Worm (Caenorhabditis elegans): Measurements from ENCODE around the gene rhr-2.

rhr-2 gene

DNA sequence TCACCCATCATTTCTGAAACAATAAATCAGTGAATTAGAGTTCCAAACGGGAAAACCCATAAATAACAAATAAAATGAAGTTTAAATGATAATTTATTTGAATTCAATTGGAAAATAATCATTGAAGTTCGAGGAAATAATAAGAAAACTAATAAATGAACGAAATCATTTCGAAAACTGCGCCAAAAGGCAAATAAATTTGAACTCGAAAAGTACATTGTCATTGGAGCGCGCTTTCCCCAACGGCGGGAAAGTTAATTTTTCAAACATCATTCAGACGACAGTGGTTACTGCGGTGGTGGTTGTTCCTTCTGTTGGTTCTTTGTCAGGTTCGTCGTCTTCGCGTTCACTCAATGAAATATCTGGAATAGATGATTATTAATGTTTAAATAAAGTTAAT is 3.5 kb upstream of the rhr-2 start, which contains the start of gene npp-22:
npp-22 (minus strand) TSS at position 13 of the 400 bp plus-strand sequence.
- TF ChIP-seq mls-2 (tag; optimal IDR thresholded peaks at IDR 0.05) (no peak), mep-1 (tag; optimal IDR thresholded peaks at IDR 0.05) (peak; percentile 58)

DNA sequence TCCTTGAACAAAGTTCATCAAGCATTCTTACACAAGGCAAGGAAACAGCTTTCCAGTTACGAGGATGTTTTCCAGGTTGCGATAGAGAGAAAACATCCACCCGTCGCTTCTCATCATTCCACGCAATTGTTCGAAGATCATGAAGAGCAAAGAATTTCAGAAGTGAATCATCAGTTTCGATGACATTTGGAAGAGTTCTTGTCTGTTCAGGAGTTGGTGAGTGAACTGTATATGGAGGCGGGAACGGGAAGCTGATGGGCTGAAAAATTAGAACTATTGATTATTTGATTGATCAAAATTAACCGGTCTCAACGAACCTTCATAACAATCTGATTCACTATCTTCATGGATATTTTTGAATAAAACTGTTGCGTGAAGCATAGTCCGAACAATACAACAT is 2.1 kb upstream of the rhr-2 start:
- TF ChIP-seq sem-2 (GFP tag; optimal IDR thresholded peaks at IDR 0.05), result no peak
- no peak for TF ChIP-seq unc-39 (tag; optimal IDR thresholded peaks at IDR 0.05)
- TF ChIP-seq elt-3 (tag; optimal IDR thresholded peaks at IDR 0.05), result no peak
- no peak for TF ChIP-seq ceh-39 (tag; optimal IDR thresholded peaks at IDR 0.05)
- TF ChIP-seq ceh-83 (GFP tag; optimal IDR thresholded peaks at IDR 0.05), result no peak
- TF ChIP-seq pha-4 (tag; optimal IDR thresholded peaks at IDR 0.05), result no peak
- no peak for TF ChIP-seq drap-1 (GFP tag; optimal IDR thresholded peaks at IDR 0.05)
- TF ChIP-seq ces-1 (GFP tag; optimal IDR thresholded peaks at IDR 0.05), result no peak
- no peak for TF ChIP-seq sptf-1 (tag; optimal IDR thresholded peaks at IDR 0.05)
- no peak for TF ChIP-seq ztf-11 (tag; optimal IDR thresholded peaks at IDR 0.05)
- TF ChIP-seq ham-2 (GFP tag; optimal IDR thresholded peaks at IDR 0.05), result no peak
- no peak for TF ChIP-seq lin-13 (tag; optimal IDR thresholded peaks at IDR 0.05)
- TF ChIP-seq nhr-12 (tag; optimal IDR thresholded peaks at IDR 0.05), result no peak
- no peak for TF ChIP-seq M03D4.4 (tag; optimal IDR thresholded peaks at IDR 0.05)
- TF ChIP-seq bed-3 (GFP tag; optimal IDR thresholded peaks at IDR 0.05), result no peak

ce11 chrV:11725971-11726370 is 4.0 kb downstream of the rhr-2 start, which contains the start of gene daf-11:
daf-11 (minus strand) TSS chrV:11726071.
- TF ChIP-seq nhr-76 (tag; optimal IDR thresholded peaks at IDR 0.05) (no peak), mls-2 (tag; optimal IDR thresholded peaks at IDR 0.05) (no peak), mep-1 (tag; optimal IDR thresholded peaks at IDR 0.05) (no peak), mab-5 (tag; optimal IDR thresholded peaks at IDR 0.05) (no peak), flh-1 (GFP tag; optimal IDR thresholded peaks at IDR 0.05) (no peak), pha-4 (tag; optimal IDR thresholded peaks at IDR 0.05) (no peak), zip-8 (tag; optimal IDR thresholded peaks at IDR 0.05) (no peak), ces-1 (GFP tag; optimal IDR thresholded peaks at IDR 0.05) (no peak), lsy-2 (tag; optimal IDR thresholded peaks at IDR 0.05) (no peak), bed-3 (GFP tag; optimal IDR thresholded peaks at IDR 0.05) (no peak)

- no peak for TF ChIP-seq drap-1 (GFP tag; optimal IDR thresholded peaks at IDR 0.05)
- TF ChIP-seq ham-2 (GFP tag; optimal IDR thresholded peaks at IDR 0.05), result no peak
- no peak for TF ChIP-seq bed-3 (GFP tag; optimal IDR thresholded peaks at IDR 0.05)
- TF ChIP-seq elt-3 (tag; optimal IDR thresholded peaks at IDR 0.05), result no peak
- TF ChIP-seq mep-1 (tag; optimal IDR thresholded peaks at IDR 0.05), result no peak
- no peak for TF ChIP-seq snpc-4 (tag; optimal IDR thresholded peaks at IDR 0.05)
- TF ChIP-seq lin-13 (tag; optimal IDR thresholded peaks at IDR 0.05), result no peak
- TF ChIP-seq nhr-28 (tag; optimal IDR thresholded peaks at IDR 0.05), result no peak
- no peak for TF ChIP-seq flh-1 (GFP tag; optimal IDR thresholded peaks at IDR 0.05)
- no peak for TF ChIP-seq sptf-1 (tag; optimal IDR thresholded peaks at IDR 0.05)
- no peak for TF ChIP-seq mab-5 (tag; optimal IDR thresholded peaks at IDR 0.05)
- TF ChIP-seq cnd-1 (tag; optimal IDR thresholded peaks at IDR 0.05), result no peak
Observed at ce11 chrV:11722858-11723257, 7.1 kb downstream of the rhr-2 start.

- TF ChIP-seq ceh-83 (GFP tag; optimal IDR thresholded peaks at IDR 0.05) (no peak), zip-8 (tag; optimal IDR thresholded peaks at IDR 0.05) (no peak), unc-62 (GFP tag; optimal IDR thresholded peaks at IDR 0.05) (no peak), sptf-1 (tag; optimal IDR thresholded peaks at IDR 0.05) (no peak), sem-2 (GFP tag; optimal IDR thresholded peaks at IDR 0.05) (no peak), nhr-12 (tag; optimal IDR thresholded peaks at IDR 0.05) (no peak)
Observed at ce11 chrV:11716930-11717329, 13.0 kb downstream of the rhr-2 start.

DNA sequence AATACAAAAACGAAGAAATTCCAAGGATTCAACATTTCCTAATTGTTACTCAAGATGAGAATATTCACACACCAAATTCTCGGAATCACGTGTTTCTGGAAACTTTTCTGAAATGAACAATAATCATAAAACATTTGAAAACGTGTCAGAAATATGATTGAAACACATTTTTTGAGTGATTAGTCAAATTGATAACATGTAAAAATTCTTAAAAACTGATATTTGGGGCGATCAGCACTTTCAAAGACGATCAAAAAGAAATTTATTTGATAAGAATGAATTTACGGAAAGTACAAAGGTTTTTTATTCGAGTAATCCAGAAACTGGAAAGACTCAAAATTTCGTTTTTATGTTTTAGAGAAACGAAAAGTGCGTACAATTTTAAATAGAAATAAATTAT is 14.2 kb downstream of the rhr-2 start, which contains the start of gene tre-3:
tre-3 (minus strand) TSS at position 107 of the 400 bp plus-strand sequence.
- TF ChIP-seq mep-1 (tag; optimal IDR thresholded peaks at IDR 0.05) (no peak), lsy-2 (tag; optimal IDR thresholded peaks at IDR 0.05) (no peak), lin-32 (GFP tag; optimal IDR thresholded peaks at IDR 0.05) (no peak), ceh-39 (tag; optimal IDR thresholded peaks at IDR 0.05) (no peak), nhr-28 (tag; optimal IDR thresholded peaks at IDR 0.05) (no peak), nhr-76 (tag; optimal IDR thresholded peaks at IDR 0.05) (no peak), nhr-237 (tag; optimal IDR thresholded peaks at IDR 0.05) (no peak), elt-3 (tag; optimal IDR thresholded peaks at IDR 0.05) (no peak), hlh-1 (tag; optimal IDR thresholded peaks at IDR 0.05) (no peak), lin-13 (tag; optimal IDR thresholded peaks at IDR 0.05) (no peak), zip-8 (tag; optimal IDR thresholded peaks at IDR 0.05) (no peak), unc-120 (tag; optimal IDR thresholded peaks at IDR 0.05; ENCODE audit: poor library complexity, severe bottlenecking) (no peak)
